Worm (Caenorhabditis elegans): ENCODE data around the gene fbxa-61.

- TF ChIP-seq Y55F3AM.14 (GFP tag; optimal IDR thresholded peaks at IDR 0.05): no peak
- no peak for TF ChIP-seq peb-1 (tag; optimal IDR thresholded peaks at IDR 0.05)
- no peak for TF ChIP-seq ama-1 (optimal IDR thresholded peaks at IDR 0.05)
- no peak for TF ChIP-seq lin-39 (tag; optimal IDR thresholded peaks at IDR 0.05)
- TF ChIP-seq gmeb-1 (tag; optimal IDR thresholded peaks at IDR 0.05): no peak
- no peak for TF ChIP-seq skn-1 (tag; optimal IDR thresholded peaks at IDR 0.05)
- no peak for TF ChIP-seq elt-3 (tag; optimal IDR thresholded peaks at IDR 0.05)
- no peak for TF ChIP-seq ZK546.5 (tag; optimal IDR thresholded peaks at IDR 0.05)
- TF ChIP-seq unc-39 (tag; optimal IDR thresholded peaks at IDR 0.05): no peak
- TF ChIP-seq ztf-11 (tag; optimal IDR thresholded peaks at IDR 0.05): no peak
- no peak for TF ChIP-seq nhr-11 (tag; optimal IDR thresholded peaks at IDR 0.05)
Measured at ce11 chrIII:1223319-1224093, 15.3 kb upstream of the fbxa-61 start.
